Worm (Caenorhabditis elegans) whole organism, early embryonic: ENCODE data around the gene F44D12.16.

Experiments used
- F13C5.2 ChIP-seq: sonication (generic microtip); optimal IDR thresholded peaks from 2 replicates; lab custom pipeline; 2017; ENCODE audit warnings: mild to moderate bottlenecking, missing genetic modification characterization, inconsistent platforms, missing compliant biosample characterization
- flt-1 ChIP-seq: fragments of 200-800 bp; sonication (Bioruptor generic); IDR thresholded peaks from 2 replicates; pipeline ENCODE4 v1.3.6; 2022; ENCODE audit warnings: missing genetic modification characterization, missing compliant biosample characterization

- TF ChIP-seq F13C5.2 (tag; lab: Kevin White, UChicago) (no peak), flt-1 (GFP tag; lab: Robert Waterston, UW) (no peak)
Measured at ce11 chrIV:10065159-10065558, 36.3 kb downstream of the F44D12.16 start.
